Fruit fly (Drosophila melanogaster) whole organism, embryonic: Measurements from ENCODE around the gene Cyp4ac1.

Experiments
- Atf-2 ChIP-seq: fragments of 200-800 bp; sonication (Bioruptor generic); optimal IDR thresholded peaks from 2 replicates; lab custom pipeline; 2016; ENCODE audit warnings: missing biosample characterization, missing genetic modification characterization
- B-H1 ChIP-seq: fragments of 200-800 bp; sonication (Bioruptor generic); IDR thresholded peaks from 3 replicates; pipeline ENCODE4 v1.3.6; 2022; ENCODE audit warnings: missing biosample characterization, missing genetic modification characterization
- CG10147 ChIP-seq: fragments of 200-800 bp; sonication (Bioruptor generic); optimal IDR thresholded peaks from 2 replicates; lab custom pipeline; 2019; ENCODE audit warnings: missing biosample characterization, mild to moderate bottlenecking, missing genetic modification characterization, moderate library complexity
- CG10209 ChIP-seq: fragments of 200-800 bp; sonication (Bioruptor generic); optimal IDR thresholded peaks from 3 replicates; lab custom pipeline; 2017; ENCODE audit warnings: missing biosample characterization, mild to moderate bottlenecking, missing genetic modification characterization, missing genetic modification reagents
- CG10274 ChIP-seq: fragments of 200-800 bp; sonication (Bioruptor generic); optimal IDR thresholded peaks from 3 replicates; lab custom pipeline; 2017; ENCODE audit warnings: missing biosample characterization, mild to moderate bottlenecking, missing genetic modification characterization
- CG10543 ChIP-seq: fragments of 200-800 bp; sonication (Bioruptor generic); optimal IDR thresholded peaks from 3 replicates; lab custom pipeline; 2017; ENCODE audit warnings: missing biosample characterization, mild to moderate bottlenecking, missing genetic modification characterization, moderate library complexity
- CG13296 ChIP-seq: fragments of 200-800 bp; sonication (Bioruptor generic); optimal IDR thresholded peaks from 3 replicates; lab custom pipeline; 2018; ENCODE audit warnings: missing biosample characterization, mild to moderate bottlenecking, missing genetic modification characterization
- CG14965 ChIP-seq: fragments of 200-800 bp; sonication (Bioruptor generic); optimal IDR thresholded peaks from 2 replicates; lab custom pipeline; 2016; ENCODE audit warnings: missing biosample characterization, missing genetic modification characterization, borderline replicate concordance
- CG2199 ChIP-seq: fragments of 200-800 bp; sonication (Bioruptor generic); IDR thresholded peaks from 3 replicates; pipeline ENCODE4 v1.3.6; 2022; ENCODE audit warnings: missing biosample characterization, missing genetic modification characterization
- CG2202 ChIP-seq: fragments of 200-800 bp; sonication (Bioruptor generic); optimal IDR thresholded peaks from 2 replicates; lab custom pipeline; 2018; ENCODE audit warnings: missing biosample characterization, mild to moderate bottlenecking, missing genetic modification characterization
- CG2678 ChIP-seq: fragments of 200-800 bp; sonication (Bioruptor generic); optimal IDR thresholded peaks from 3 replicates; lab custom pipeline; 2019; ENCODE audit warnings: missing biosample characterization, mild to moderate bottlenecking, missing genetic modification characterization, moderate library complexity
- CG3281 ChIP-seq: fragments of 200-800 bp; sonication (Bioruptor generic); optimal IDR thresholded peaks from 3 replicates; lab custom pipeline; 2017; ENCODE audit warnings: missing biosample characterization, mild to moderate bottlenecking, missing genetic modification characterization
- CG34376 ChIP-seq: fragments of 200-800 bp; sonication (Bioruptor generic); optimal IDR thresholded peaks from 2 replicates; lab custom pipeline; 2018; ENCODE audit warnings: missing biosample characterization, mild to moderate bottlenecking, missing genetic modification characterization
- CG3838 ChIP-seq: fragments of 200-800 bp; sonication (Bioruptor generic); optimal IDR thresholded peaks from 3 replicates; lab custom pipeline; 2016; ENCODE audit warnings: missing biosample characterization, missing genetic modification characterization
- CG4404 ChIP-seq: fragments of 200-800 bp; sonication (Bioruptor generic); IDR thresholded peaks from 2 replicates; pipeline ENCODE4 v1.3.6; 2022; ENCODE audit warnings: missing biosample characterization, missing genetic modification characterization
- CG4854 ChIP-seq: fragments of 200-800 bp; sonication (Bioruptor generic); optimal IDR thresholded peaks from 2 replicates; lab custom pipeline; 2016; ENCODE audit warnings: missing biosample characterization, missing genetic modification characterization, inconsistent platforms
- CG5953 ChIP-seq: fragments of 200-800 bp; sonication (Bioruptor generic); IDR thresholded peaks from 2 replicates; pipeline ENCODE4 v1.3.6; 2022; ENCODE audit warnings: missing biosample characterization, missing genetic modification characterization
- CG6254 ChIP-seq: fragments of 200-800 bp; sonication (Bioruptor generic); optimal IDR thresholded peaks from 3 replicates; lab custom pipeline; 2017; ENCODE audit warnings: mild to moderate bottlenecking, missing biosample characterization, missing genetic modification reagents, missing genetic modification characterization
- CG6765 ChIP-seq: fragments of 200-800 bp; sonication (Bioruptor generic); optimal IDR thresholded peaks from 3 replicates; lab custom pipeline; 2017; ENCODE audit warnings: missing biosample characterization, mild to moderate bottlenecking, missing genetic modification characterization
- CG7987 ChIP-seq: fragments of 200-800 bp; sonication (Bioruptor generic); optimal IDR thresholded peaks from 2 replicates; lab custom pipeline; 2018; ENCODE audit warnings: missing biosample characterization, mild to moderate bottlenecking, missing genetic modification characterization, moderate library complexity
- CG8281 ChIP-seq: fragments of 200-800 bp; sonication (Bioruptor generic); optimal IDR thresholded peaks from 2 replicates; lab custom pipeline; 2018; ENCODE audit warnings: missing biosample characterization, mild to moderate bottlenecking, missing genetic modification characterization, moderate library complexity
- CG8765 ChIP-seq: fragments of 200-800 bp; sonication (Bioruptor generic); IDR thresholded peaks from 2 replicates; pipeline ENCODE4 v1.3.6; 2022; ENCODE audit warnings: missing biosample characterization, missing genetic modification characterization
- CG9609 ChIP-seq: fragments of 200-800 bp; sonication (Bioruptor generic); optimal IDR thresholded peaks from 3 replicates; lab custom pipeline; 2016; ENCODE audit warnings: missing biosample characterization, missing genetic modification characterization
- CG9727 ChIP-seq: fragments of 200-800 bp; sonication (Bioruptor generic); optimal IDR thresholded peaks from 3 replicates; lab custom pipeline; 2017; ENCODE audit warnings: missing biosample characterization, mild to moderate bottlenecking, missing genetic modification characterization
- CkIIα-i1 ChIP-seq: fragments of 200-800 bp; sonication (Bioruptor generic); IDR thresholded peaks from 2 replicates; pipeline ENCODE4 v1.3.6; 2022; ENCODE audit warnings: missing biosample characterization, missing genetic modification characterization
- Dek ChIP-seq: fragments of 200-800 bp; sonication (Bioruptor generic); optimal IDR thresholded peaks from 3 replicates; lab custom pipeline; 2019; ENCODE audit warnings: missing biosample characterization, mild to moderate bottlenecking, missing genetic modification characterization, moderate library complexity
- Dip3 ChIP-seq: fragments of 200-800 bp; sonication (Bioruptor generic); optimal IDR thresholded peaks from 3 replicates; lab custom pipeline; 2016; ENCODE audit warnings: missing biosample characterization, missing genetic modification characterization
- H15 ChIP-seq: fragments of 200-800 bp; sonication (Bioruptor generic); IDR thresholded peaks from 3 replicates; pipeline ENCODE4 v1.3.6; 2022; ENCODE audit warnings: missing biosample characterization, missing genetic modification characterization
- HLH3B ChIP-seq: fragments of 200-800 bp; sonication (Bioruptor generic); IDR thresholded peaks from 2 replicates; pipeline ENCODE4 v1.3.6; 2022; ENCODE audit warnings: missing biosample characterization, missing genetic modification characterization
- Hmr ChIP-seq: fragments of 200-800 bp; sonication (Bioruptor generic); optimal IDR thresholded peaks from 3 replicates; lab custom pipeline; 2017; ENCODE audit warnings: mild to moderate bottlenecking, missing biosample characterization, missing genetic modification reagents, missing genetic modification characterization
- Max ChIP-seq: fragments of 200-800 bp; sonication (Bioruptor generic); optimal IDR thresholded peaks from 2 replicates; lab custom pipeline; 2016; ENCODE audit warnings: missing biosample characterization, mild to moderate bottlenecking, missing genetic modification characterization
- NC2α ChIP-seq: fragments of 200-800 bp; sonication (Bioruptor generic); optimal IDR thresholded peaks from 2 replicates; lab custom pipeline; 2016; ENCODE audit warnings: missing biosample characterization, missing genetic modification characterization
- NFAT ChIP-seq: fragments of 200-800 bp; sonication (Bioruptor generic); IDR thresholded peaks from 2 replicates; pipeline ENCODE4 v1.3.6; 2022; ENCODE audit warnings: missing biosample characterization, missing genetic modification characterization
- Ravus ChIP-seq: fragments of 200-800 bp; sonication (Bioruptor generic); IDR thresholded peaks from 2 replicates; pipeline ENCODE4 v1.3.6; 2022; ENCODE audit warnings: missing biosample characterization, missing genetic modification characterization
- Sox102F ChIP-seq: fragments of 200-800 bp; sonication (Bioruptor generic); optimal IDR thresholded peaks from 2 replicates; lab custom pipeline; 2018; ENCODE audit warnings: missing biosample characterization, mild to moderate bottlenecking, missing genetic modification characterization, moderate library complexity
- Trl ChIP-seq, 3 experiments: fragments of >200 bp in 2 of 3; fragments of 200-800 bp in 1 of 3; sonication (Bioruptor generic) in 1 of 3; optimal IDR thresholded peaks; 2 replicates in 1 of 3; 3 replicates in 2 of 3; lab custom pipeline; 2016 to 2017; ENCODE audit warnings: missing biosample characterization in 1 of 3, missing genetic modification characterization in 1 of 3
- aop ChIP-seq: fragments of 200-800 bp; sonication (Bioruptor generic); IDR thresholded peaks from 2 replicates; pipeline ENCODE4 v1.3.6; 2022; ENCODE audit warnings: missing biosample characterization, missing genetic modification characterization
- dysf ChIP-seq: fragments of 200-800 bp; sonication (Bioruptor generic); IDR thresholded peaks from 3 replicates; pipeline ENCODE4 v1.3.6; 2022; ENCODE audit warnings: missing biosample characterization, missing genetic modification characterization
- ems ChIP-seq: fragments of 200-800 bp; sonication (Bioruptor generic); optimal IDR thresholded peaks from 3 replicates; lab custom pipeline; 2016; ENCODE audit warnings: missing biosample characterization, missing genetic modification characterization
- esg ChIP-seq: fragments of 200-800 bp; sonication (Bioruptor generic); conservative IDR thresholded peaks from 2 replicates; pipeline ENCODE4 v1.3.6; 2022; ENCODE audit warnings: missing biosample characterization, missing genetic modification characterization
- gem ChIP-seq: fragments of 200-800 bp; sonication (Bioruptor generic); optimal IDR thresholded peaks from 2 replicates; lab custom pipeline; 2019; ENCODE audit warnings: missing biosample characterization, mild to moderate bottlenecking, missing genetic modification characterization, moderate library complexity
- grau ChIP-seq: fragments of 200-800 bp; optimal IDR thresholded peaks from 3 replicates; lab custom pipeline; 2019; ENCODE audit warnings: missing biosample characterization, mild to moderate bottlenecking, missing genetic modification characterization, moderate library complexity
- lilli ChIP-seq: fragments of 200-800 bp; sonication (Bioruptor generic); optimal IDR thresholded peaks from 3 replicates; lab custom pipeline; 2016; ENCODE audit warnings: missing biosample characterization, missing genetic modification characterization
- oc ChIP-seq: fragments of 200-800 bp; sonication (Bioruptor generic); optimal IDR thresholded peaks from 2 replicates; lab custom pipeline; 2018; ENCODE audit warnings: missing biosample characterization, mild to moderate bottlenecking, missing genetic modification characterization, moderate library complexity
- pum ChIP-seq: fragments of 200-800 bp; sonication (Bioruptor generic); optimal IDR thresholded peaks from 2 replicates; lab custom pipeline; 2016; ENCODE audit warnings: missing biosample characterization, missing genetic modification characterization
- repo ChIP-seq: fragments of 200-800 bp; sonication (Bioruptor generic); optimal IDR thresholded peaks from 2 replicates; lab custom pipeline; 2016; ENCODE audit warnings: missing biosample characterization, missing genetic modification characterization
- run ChIP-seq: fragments of 200-800 bp; sonication (Bioruptor generic); optimal IDR thresholded peaks from 3 replicates; lab custom pipeline; 2018; ENCODE audit warnings: missing biosample characterization, mild to moderate bottlenecking, missing genetic modification characterization
- sens ChIP-seq: fragments of 200-800 bp; sonication (Bioruptor generic); peaks from one replicate; lab custom pipeline; 2016; ENCODE audit warnings: missing biosample characterization, missing genetic modification characterization
- sens-2 ChIP-seq: fragments of 200-800 bp; sonication (Bioruptor generic); IDR thresholded peaks from 2 replicates; pipeline ENCODE4 v1.3.6; 2022; ENCODE audit warnings: missing biosample characterization, missing genetic modification characterization
- vfl ChIP-seq: fragments of 200-800 bp; sonication (Bioruptor generic); optimal IDR thresholded peaks from 2 replicates; lab custom pipeline; 2016; ENCODE audit warnings: missing biosample characterization, missing genetic modification characterization

Gene Cyp4ac1

dm6 chr2L:5298978-5299627 is 35.3 kb downstream of the Cyp4ac1 start (continued):
- TF ChIP-seq CG6765 (GFP tag; lab: Kevin White, UChicago) (no peak), Dek (tag; lab: Kevin White, UChicago) (peak; percentile 82), CG7987 (GFP tag; lab: Kevin White, UChicago) (peak; percentile 4), CG10209 (GFP tag; lab: Kevin White, UChicago) (peak; percentile 83), Max (GFP tag; lab: Kevin White, UChicago) (peak; percentile 46), CG10274 (GFP tag; lab: Kevin White, UChicago) (peak; percentile 27), CG3838 (GFP tag; lab: Kevin White, UChicago) (no peak), Hmr (GFP tag; lab: Kevin White, UChicago) (peak; percentile 86), dysf (peak; percentile 76), Dip3 (GFP tag; lab: Kevin White, UChicago) (peak; percentile 76), CG8281 (tag; lab: Kevin White, UChicago) (peak; percentile 54), oc (tag; lab: Kevin White, UChicago) (peak; percentile 92), Sox102F (peak; percentile 92), pum (GFP tag; lab: Kevin White, UChicago) (peak; percentile 57), CkIIα-i1 (GFP tag; lab: Robert Waterston, UW) (no peak), run (tag; lab: Kevin White, UChicago) (peak; percentile 88), H15 (0 out of 3 replicates have a peak, but pooled peaks have one; percentile 39), esg (GFP tag; lab: Robert Waterston, UW) (peak; percentile 88), CG2199 (GFP tag; lab: Robert Waterston, UW) (no peak), CG2678 (tag; lab: Kevin White, UChicago) (peak; percentile 90), CG4404 (GFP tag; lab: Robert Waterston, UW) (peak; percentile 51), NFAT (no peak), CG13296 (peak; percentile 67), CG10147 (GFP tag; lab: Kevin White, UChicago) (peak; percentile 40), CG10543 (GFP tag; lab: Kevin White, UChicago) (peak; percentile 78), CG5953 (peak; percentile 82), B-H1 (GFP tag; lab: Robert Waterston, UW) (peak; percentile 62), sens-2 (peak; percentile 75), CG9727 (GFP tag; lab: Kevin White, UChicago) (peak; percentile 52), Trl (optimal IDR thresholded peaks at IDR 0.05; lab: Kevin White, UChicago) (no peak), Trl (GFP tag; optimal IDR thresholded peaks at IDR 0.05; lab: Kevin White, UChicago) (no peak), grau (tag; lab: Kevin White, UChicago) (peak; percentile 83), CG3281 (GFP tag; lab: Kevin White, UChicago) (peak; percentile 71), aop (GFP tag; lab: Robert Waterston, UW) (no peak), lilli (GFP tag; lab: Kevin White, UChicago) (peak; percentile 86), HLH3B (GFP tag; lab: Robert Waterston, UW) (peak; percentile 86), repo (no peak), CG9609 (GFP tag; lab: Kevin White, UChicago) (peak; percentile 47), CG2202 (tag; lab: Kevin White, UChicago) (peak; percentile 84), CG14965 (GFP tag; lab: Kevin White, UChicago) (no peak), CG34376 (GFP tag; lab: Kevin White, UChicago) (no peak), CG6254 (peak; percentile 88), sens (GFP tag; lab: Kevin White, UChicago) (peak; percentile 96), CG4854 (GFP tag; lab: Kevin White, UChicago) (peak; percentile 49), gem (tag; lab: Kevin White, UChicago) (peak; percentile 96), Ravus (GFP tag; lab: Robert Waterston, UW) (peak; percentile 14; the same call in 1 of the 2 replicates), NC2α (no peak), Atf-2 (GFP tag; lab: Kevin White, UChicago) (peak; percentile 40), vfl (GFP tag; lab: Kevin White, UChicago) (peak; percentile 47), ems (GFP tag; lab: Kevin White, UChicago) (peak; percentile 69), CG8765 (no peak)
